Worm (Caenorhabditis elegans): ENCODE data around the gene F54F11.1.

Gene F54F11.1

DNA sequence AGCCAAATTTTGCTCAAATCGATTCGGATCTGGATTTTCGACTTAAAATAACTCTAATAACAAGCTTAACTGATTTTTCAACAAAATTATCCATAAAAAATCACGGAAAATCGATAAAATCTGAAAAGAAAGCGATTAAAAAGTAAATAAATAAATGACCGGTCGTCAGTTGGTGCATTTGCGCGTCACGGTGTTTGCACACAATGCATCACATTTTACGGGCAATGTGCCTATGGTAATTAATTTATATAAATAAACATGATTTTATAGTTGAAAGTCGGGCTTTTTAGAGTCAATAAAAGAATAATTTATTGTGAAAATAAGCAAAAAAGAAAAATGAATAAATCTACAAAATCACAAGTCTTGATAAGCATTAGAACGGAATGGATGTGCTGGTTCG is 9.0 kb upstream of the F54F11.1 start:
- TF ChIP-seq nhr-47 (tag; optimal IDR thresholded peaks at IDR 0.05) (peak; percentile 60), unc-130 (tag; optimal IDR thresholded peaks at IDR 0.05) (peak; percentile 57), egl-13 (tag; optimal IDR thresholded peaks at IDR 0.05) (peak; percentile 17), snu-23 (GFP tag; optimal IDR thresholded peaks at IDR 0.05) (peak; percentile 61), dpl-1 (GFP tag; optimal IDR thresholded peaks at IDR 0.05) (peak in 2 of 3 experiments; percentile 51 to 62), unc-98 (GFP tag; IDR thresholded peaks at IDR 0.05) (no peak), snpc-4 (tag; optimal IDR thresholded peaks at IDR 0.05) (peak; percentile 29), nhr-19 (GFP tag; conservative IDR thresholded peaks at IDR 0.05) (peak; percentile 37), tlp-1 (tag; optimal IDR thresholded peaks at IDR 0.05) (no peak), tbx-2 (tag; optimal IDR thresholded peaks at IDR 0.05) (peak; percentile 9), mep-1 (tag; optimal IDR thresholded peaks at IDR 0.05) (peak; percentile 66), nhr-77 (tag; optimal IDR thresholded peaks at IDR 0.05) (no peak), ama-1 (optimal IDR thresholded peaks at IDR 0.05) (peak; percentile 51), sox-4 (tag; optimal IDR thresholded peaks at IDR 0.05) (peak; percentile 7), lin-35 (GFP tag; optimal IDR thresholded peaks at IDR 0.05) (peak; percentile 13 to 42), vab-15 (tag; optimal IDR thresholded peaks at IDR 0.05) (no peak), hpl-2 (GFP tag; optimal IDR thresholded peaks at IDR 0.05) (no peak), nhr-28 (tag; optimal IDR thresholded peaks at IDR 0.05) (peak; percentile 11), lsy-2 (tag; optimal IDR thresholded peaks at IDR 0.05) (peak; percentile 68 to 69), C16A3.4 (tag; optimal IDR thresholded peaks at IDR 0.05) (peak; percentile 15), lir-3 (tag; optimal IDR thresholded peaks at IDR 0.05; ENCODE audit: poor library complexity) (no peak), irx-1 (tag; optimal IDR thresholded peaks at IDR 0.05) (peak; percentile 35), rnt-1 (tag; optimal IDR thresholded peaks at IDR 0.05) (peak; percentile 25), nhr-84 (tag; optimal IDR thresholded peaks at IDR 0.05) (no peak), nhr-71 (tag; optimal IDR thresholded peaks at IDR 0.05) (peak; percentile 59), nhr-90 (tag; optimal IDR thresholded peaks at IDR 0.05; ENCODE audit: poor library complexity) (peak; percentile 39), nhr-20 (tag; optimal IDR thresholded peaks at IDR 0.05) (peak; percentile 26), pag-3 (tag; optimal IDR thresholded peaks at IDR 0.05; ENCODE audit: borderline replicate concordance, insufficient read depth) (no peak), xbp-1 (tag; optimal IDR thresholded peaks at IDR 0.05) (peak; percentile 42), dsc-1 (tag; optimal IDR thresholded peaks at IDR 0.05) (peak; percentile 58), grh-1 (GFP tag; IDR thresholded peaks at IDR 0.05) (no peak), F16B12.6 (tag; optimal IDR thresholded peaks at IDR 0.05) (peak; percentile 93), ceh-82 (tag; optimal IDR thresholded peaks at IDR 0.05) (peak in 1 of 3 experiments; percentile 18), isw-1 (GFP tag; IDR thresholded peaks at IDR 0.05) (no peak; the same call in 1 of the 2 replicates), swsn-7 (tag; optimal IDR thresholded peaks at IDR 0.05) (peak; percentile 50), efl-1 (optimal IDR thresholded peaks at IDR 0.05) (peak; percentile 25 to 54), efl-1 (GFP tag; optimal IDR thresholded peaks at IDR 0.05 in 1 of 2) (peak; percentile 62 to 93)

DNA sequence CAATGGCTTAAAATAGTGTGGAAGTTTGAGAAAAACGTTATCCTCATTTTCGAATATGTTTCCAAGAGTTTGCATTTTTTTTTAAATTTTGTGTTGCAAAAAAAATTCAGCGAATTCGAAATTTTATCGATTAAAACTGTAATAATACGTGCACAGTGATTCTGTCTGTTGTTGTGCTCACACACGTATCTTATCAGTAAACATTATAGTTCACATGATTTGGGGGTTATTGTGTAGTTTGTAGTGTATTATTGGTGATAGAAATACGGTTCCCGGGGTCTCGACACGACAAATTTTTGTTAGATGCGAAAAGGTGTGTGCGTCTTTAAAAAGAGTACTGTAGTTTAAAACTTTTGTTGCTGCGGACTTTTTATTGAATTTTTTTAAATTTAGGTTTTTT is 8.0 kb upstream of the F54F11.1 start, which contains the start of gene drr-1:
Gene drr-1 (minus strand): TSS at position 183 of the 400 bp plus-strand sequence.
- TF ChIP-seq lin-35 (GFP tag; optimal IDR thresholded peaks at IDR 0.05) = peak in 1 of 2 experiments; percentile 4
- TF ChIP-seq ama-1 (optimal IDR thresholded peaks at IDR 0.05) = no peak
- peak; percentile 51 for TF ChIP-seq elt-2 (tag; optimal IDR thresholded peaks at IDR 0.05)
- TF ChIP-seq ceh-8 (GFP tag; optimal IDR thresholded peaks at IDR 0.05) = no peak

DNA sequence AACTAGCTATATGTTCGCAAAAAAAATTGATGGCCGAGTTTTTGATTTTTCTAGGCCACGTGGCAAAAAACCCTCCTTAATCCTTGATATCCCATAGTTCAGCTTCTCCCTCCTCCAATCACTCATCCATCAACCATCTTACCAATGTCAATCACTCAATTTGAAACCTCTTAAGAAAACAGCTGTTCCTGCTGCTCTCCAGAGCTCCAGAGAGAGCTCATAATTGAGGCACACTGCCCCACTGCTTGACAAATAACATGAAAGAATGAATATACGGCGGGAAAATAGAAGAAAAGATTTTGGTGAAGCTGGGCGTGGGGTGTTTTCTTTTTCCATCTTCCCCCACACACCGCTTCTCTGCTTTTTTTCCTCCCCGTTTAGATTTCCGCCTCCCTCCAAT is 3.2 kb upstream of the F54F11.1 start:
- TF ChIP-seq lin-14 (GFP tag; optimal IDR thresholded peaks at IDR 0.05) = peak; percentile 43
- TF ChIP-seq ceh-63 (GFP tag; optimal IDR thresholded peaks at IDR 0.05) = no peak
- 0 out of 2 replicates have a peak, but pooled peaks have one; percentile 4 for TF ChIP-seq nhr-19 (GFP tag; conservative IDR thresholded peaks at IDR 0.05)
- TF ChIP-seq fos-1 (tag; optimal IDR thresholded peaks at IDR 0.05) = no peak
- TF ChIP-seq nhr-76 (tag; optimal IDR thresholded peaks at IDR 0.05) = no peak
- TF ChIP-seq pax-3 (tag; optimal IDR thresholded peaks at IDR 0.05) = no peak
- TF ChIP-seq rnt-1 (tag; optimal IDR thresholded peaks at IDR 0.05) = peak; percentile 66
- TF ChIP-seq lin-35 (GFP tag; optimal IDR thresholded peaks at IDR 0.05) = no peak
